Worm (Caenorhabditis elegans): ENCODE data around the gene clec-86.

ce11 chrX:7158736-7159135 lies 19.1 kb downstream of the clec-86 start, which contains the start of gene pgp-10:
- TF ChIP-seq B0035.1 (tag; optimal IDR thresholded peaks at IDR 0.05) (no peak), ztf-18 (tag; optimal IDR thresholded peaks at IDR 0.05) (no peak), ztf-26 (tag; optimal IDR thresholded peaks at IDR 0.05) (no peak), F39B2.1 (GFP tag; IDR thresholded peaks at IDR 0.05) (no peak), zfh-2 (GFP tag; conservative IDR thresholded peaks at IDR 0.05) (no peak), unc-62 (GFP tag; optimal IDR thresholded peaks at IDR 0.05) (no peak)

All from whole organism, young adult.